Worm (Caenorhabditis elegans) whole organism, midembryonic: ENCODE data around the gene ascc-1.

Experiments
- T22C8.4 ChIP-seq: fragments of 200-800 bp; sonication (Bioruptor generic); IDR thresholded peaks from 2 replicates; pipeline ENCODE4 v1.3.6; 2022; ENCODE audit warnings: missing genetic modification characterization, missing compliant biosample characterization
- cog-1 ChIP-seq: sonication (generic microtip); optimal IDR thresholded peaks from 2 replicates; lab custom pipeline; 2016; ENCODE audit warnings: missing genetic modification characterization, missing compliant biosample characterization
- flt-1 ChIP-seq: fragments of 200-800 bp; sonication (Bioruptor generic); IDR thresholded peaks from 2 replicates; pipeline ENCODE4 v1.3.6; 2022; ENCODE audit warnings: missing genetic modification characterization, missing compliant biosample characterization
- klf-2 ChIP-seq: fragments of 200-800 bp; sonication (Bioruptor generic); conservative IDR thresholded peaks from 2 replicates; pipeline ENCODE4 v1.3.6; 2022; ENCODE audit warnings: missing genetic modification reagents, missing genetic modification characterization, missing compliant biosample characterization
- med-1 ChIP-seq: sonication (generic microtip); optimal IDR thresholded peaks from 2 replicates; lab custom pipeline; 2017; ENCODE audit warnings: missing genetic modification characterization, mild to moderate bottlenecking, missing compliant biosample characterization, antibody characterized with exemption, missing genetic modification reagents; ENCODE audit not compliant: insufficient read depth
- ref-1 ChIP-seq: fragments of 200-800 bp; sonication (Bioruptor generic); conservative IDR thresholded peaks from 2 replicates; pipeline ENCODE4 v1.3.6; 2022; ENCODE audit warnings: missing genetic modification reagents, missing genetic modification characterization, missing compliant biosample characterization
- tab-1 ChIP-seq: fragments of 200-800 bp; sonication (Bioruptor generic); IDR thresholded peaks from 2 replicates; pipeline ENCODE4 v1.3.6; 2022; ENCODE audit warnings: missing genetic modification characterization, missing compliant biosample characterization
- ztf-23 ChIP-seq: fragments of 200-800 bp; sonication (Bioruptor generic); IDR thresholded peaks from 2 replicates; pipeline ENCODE4 v1.3.6; 2022; ENCODE audit warnings: missing genetic modification reagents, missing genetic modification characterization, missing compliant biosample characterization
- ztf-29 ChIP-seq: fragments of 200-800 bp; sonication (Bioruptor generic); IDR thresholded peaks from 2 replicates; pipeline ENCODE4 v1.3.6; 2022; ENCODE audit warnings: missing genetic modification reagents, missing genetic modification characterization, missing compliant biosample characterization

DNA sequence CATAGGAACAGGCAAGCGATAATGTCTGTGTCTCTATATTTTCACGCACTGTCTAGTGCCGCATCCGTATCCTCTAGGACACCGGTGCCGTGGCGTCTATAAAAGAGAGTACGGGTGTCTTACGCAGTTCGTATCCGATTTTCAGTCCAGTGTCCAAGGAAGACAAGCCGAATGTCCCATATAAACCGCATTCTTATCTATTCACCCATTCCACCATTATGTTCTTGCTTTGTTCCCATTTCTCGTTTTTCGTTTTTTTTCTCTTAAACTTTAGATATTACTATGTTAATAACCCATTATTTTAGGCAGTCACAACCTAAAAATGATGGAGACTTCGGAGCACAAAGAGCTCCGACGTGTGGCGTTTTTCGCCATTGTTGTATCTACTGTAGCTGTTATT is 34.4 kb upstream of the ascc-1 start, which contains the start of gene sqt-2:
- TF ChIP-seq flt-1 (GFP tag; lab: Robert Waterston, UW) (no peak), T22C8.4 (GFP tag; lab: Robert Waterston, UW) (no peak), cog-1 (tag; lab: Kevin White, UChicago) (no peak), ztf-29 (GFP tag; lab: Robert Waterston, UW) (no peak), klf-2 (GFP tag; lab: Robert Waterston, UW) (no peak), ref-1 (GFP tag; lab: Robert Waterston, UW) (no peak), tab-1 (GFP tag; lab: Robert Waterston, UW) (no peak), med-1 (GFP tag; lab: Kevin White, UChicago) (no peak), ztf-23 (GFP tag; lab: Robert Waterston, UW) (no peak)
